Fruit fly (Drosophila melanogaster) whole organism, wandering third instar larva: Measurements from ENCODE around the gene janB.

Source experiments
- CrebA ChIP-seq: fragments of 200-800 bp; sonication (Bioruptor generic); optimal IDR thresholded peaks from 2 replicates; lab custom pipeline; 2016; ENCODE audit warnings: missing biosample characterization, mild to moderate bottlenecking, missing genetic modification characterization, borderline replicate concordance
- Hnf4 ChIP-seq: fragments of 200-800 bp; sonication (Bioruptor generic); optimal IDR thresholded peaks from 2 replicates; lab custom pipeline; 2016; ENCODE audit warnings: missing biosample characterization, mild to moderate bottlenecking, missing genetic modification characterization
- fru ChIP-seq: fragments of 200-800 bp; sonication (Bioruptor generic); optimal IDR thresholded peaks from 3 replicates; lab custom pipeline; 2016; ENCODE audit warnings: missing biosample characterization, mild to moderate bottlenecking, missing genetic modification characterization
- h ChIP-seq: fragments of 200-800 bp; sonication (Bioruptor generic); optimal IDR thresholded peaks from 3 replicates; lab custom pipeline; 2016; ENCODE audit warnings: missing biosample characterization, mild to moderate bottlenecking, missing genetic modification characterization
- lola ChIP-seq: fragments of >200 bp; optimal IDR thresholded peaks from 2 replicates; lab custom pipeline; 2017; ENCODE audit warnings: missing biosample characterization, missing genetic modification characterization
- pan ChIP-seq: fragments of >200 bp; optimal IDR thresholded peaks from 2 replicates; lab custom pipeline; 2017
- rgr ChIP-seq: fragments of 200-800 bp; sonication (Bioruptor generic); optimal IDR thresholded peaks from 3 replicates; lab custom pipeline; 2016; ENCODE audit warnings: missing biosample characterization, mild to moderate bottlenecking, missing genetic modification characterization
- sage ChIP-seq: fragments of 200-800 bp; sonication (Bioruptor generic); optimal IDR thresholded peaks from 2 replicates; lab custom pipeline; 2016; ENCODE audit warnings: missing biosample characterization, mild to moderate bottlenecking, missing genetic modification characterization
- sv ChIP-seq: fragments of 200-800 bp; sonication (Bioruptor generic); optimal IDR thresholded peaks from 3 replicates; lab custom pipeline; 2016; ENCODE audit warnings: missing biosample characterization, missing genetic modification characterization
- tai ChIP-seq: sonication (Bioruptor generic); optimal IDR thresholded peaks from 2 replicates; lab custom pipeline; 2016; ENCODE audit warnings: missing biosample characterization, missing genetic modification characterization
- usp ChIP-seq: fragments of >200 bp; optimal IDR thresholded peaks from 2 replicates; lab custom pipeline; 2017; ENCODE audit warnings: missing biosample characterization, missing genetic modification characterization

- TF ChIP-seq CrebA (no peak), sage (GFP tag; lab: Kevin White, UChicago) (no peak), h (GFP tag; lab: Kevin White, UChicago) (no peak), Hnf4 (GFP tag; lab: Kevin White, UChicago) (no peak), tai (GFP tag; lab: Kevin White, UChicago) (no peak), usp (GFP tag; lab: Kevin White, UChicago) (no peak), rgr (no peak), fru (GFP tag; lab: Kevin White, UChicago) (no peak), sv (GFP tag; lab: Kevin White, UChicago) (no peak), pan (lab: Kevin White, UChicago) (no peak), lola (GFP tag; lab: Kevin White, UChicago) (no peak)
These were observed 22.1 kb upstream of the janB start for dm6 chr3R:30060451-30061153.
